Fruit fly (Drosophila melanogaster) whole organism: Measurements from ENCODE around the gene wrm1.

Experiments
- CG8478 ChIP-seq: fragments of >200 bp; optimal IDR thresholded peaks from 2 replicates; lab custom pipeline; 2018; ENCODE audit warnings: inconsistent platforms
- pan ChIP-seq: fragments of >200 bp; optimal IDR thresholded peaks from 2 replicates; lab custom pipeline; 2017
- psq ChIP-seq: fragments of >200 bp; optimal IDR thresholded peaks from 2 replicates; lab custom pipeline; 2017

DNA sequence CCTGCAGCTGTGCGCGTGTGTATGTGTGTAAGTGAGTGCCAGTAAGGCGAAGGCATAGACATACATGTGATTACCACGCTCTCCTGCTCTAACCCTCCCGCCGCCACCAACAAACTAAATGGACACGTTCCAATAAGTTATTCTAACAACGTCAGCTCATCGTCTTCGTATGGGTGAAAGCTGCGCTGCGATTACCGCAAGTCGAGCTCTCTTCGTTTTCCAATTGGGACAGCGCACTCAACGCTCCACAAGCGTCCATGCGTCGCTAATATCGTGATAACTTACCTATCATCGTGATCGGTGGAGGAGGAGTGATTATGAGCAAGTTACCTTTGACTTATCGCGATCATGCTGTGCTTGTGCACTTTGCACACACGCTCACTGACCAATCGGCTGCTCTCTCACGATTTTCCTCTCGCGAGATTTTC lies 26.1 kb upstream of the wrm1 start:
- no peak for TF ChIP-seq pan (lab: Kevin White, UChicago)
- TF ChIP-seq psq (lab: Kevin White, UChicago) = no peak
- no peak for TF ChIP-seq CG8478 (lab: Kevin White, UChicago)
